Worm (Caenorhabditis elegans) whole organism, L1 larva: ENCODE results near the gene W08E12.5.
A peak's percentile ranks its signal among the peaks of the same experiment; 100 is the strongest.

Experiments used
- F16B12.6 ChIP-seq: fragments of 150-350 bp; optimal IDR thresholded peaks from 2 replicates; lab custom pipeline; 2014; ENCODE audit warnings: missing biosample characterization, missing genetic modification characterization
- Y116A8C.19 ChIP-seq: sonication (generic microtip); optimal IDR thresholded peaks from 2 replicates; lab custom pipeline; 2016; ENCODE audit warnings: missing compliant biosample characterization, missing genetic modification characterization, borderline replicate concordance
- alr-1 ChIP-seq: fragments of 200-800 bp; sonication (Bioruptor generic); optimal IDR thresholded peaks from 2 replicates; lab custom pipeline; 2018; ENCODE audit warnings: borderline replicate concordance, mild to moderate bottlenecking, missing genetic modification characterization, missing compliant biosample characterization
- aly-2 ChIP-seq: fragments of 150-350 bp; optimal IDR thresholded peaks from 2 replicates; lab custom pipeline; 2014; ENCODE audit warnings: missing biosample characterization, missing genetic modification characterization
- ama-1 ChIP-seq: fragments of 150-350 bp; optimal IDR thresholded peaks from 2 replicates; lab custom pipeline; 2014
- ceh-63 ChIP-seq: fragments of 200-800 bp; sonication (Bioruptor generic); optimal IDR thresholded peaks from 2 replicates; lab custom pipeline; 2018; ENCODE audit warnings: mild to moderate bottlenecking, missing genetic modification characterization, missing compliant biosample characterization
- ceh-8 ChIP-seq: fragments of 200-800 bp; sonication (Bioruptor generic); optimal IDR thresholded peaks from 2 replicates; lab custom pipeline; 2018; ENCODE audit warnings: mild to moderate bottlenecking, missing genetic modification characterization, moderate library complexity, missing compliant biosample characterization
- ceh-82 ChIP-seq, 3 experiments: fragments of 150-350 bp in 1 of 3; sonication (generic microtip) in 2 of 3; optimal IDR thresholded peaks; 2 replicates each; lab custom pipeline; 2014 to 2017; ENCODE audit warnings: missing biosample characterization in 3 of 3, missing genetic modification characterization in 3 of 3
- ceh-90 ChIP-seq: sonication (generic microtip); optimal IDR thresholded peaks from 2 replicates; lab custom pipeline; 2016; ENCODE audit warnings: missing genetic modification characterization, missing compliant biosample characterization
- ces-1 ChIP-seq: fragments of 150-350 bp; optimal IDR thresholded peaks from 2 replicates; lab custom pipeline; 2014; ENCODE audit warnings: missing biosample characterization, missing genetic modification reagents, missing genetic modification characterization
- dsc-1 ChIP-seq: sonication (generic microtip); optimal IDR thresholded peaks from 2 replicates; lab custom pipeline; 2016; ENCODE audit warnings: mild to moderate bottlenecking, missing genetic modification characterization, missing compliant biosample characterization
- efl-1 ChIP-seq, 4 experiments: fragments of 150-350 bp; optimal IDR thresholded peaks in 3 of 4; peaks in 1 of 4; 1 replicate in 1 of 4; 2 replicates in 3 of 4; lab custom pipeline; 2014; ENCODE audit warnings: missing biosample characterization in 2 of 4, missing genetic modification characterization in 2 of 4, missing genetic modification reagents in 2 of 4
- efl-3 ChIP-seq: fragments of 200-800 bp; sonication (Bioruptor generic); optimal IDR thresholded peaks from 2 replicates; lab custom pipeline; 2018; ENCODE audit warnings: mild to moderate bottlenecking, missing genetic modification characterization, missing compliant biosample characterization
- egl-27 ChIP-seq, 2 experiments: fragments of 150-350 bp in 1 of 2; sonication (generic microtip); optimal IDR thresholded peaks; 3 replicates each; lab custom pipeline; 2017 to 2018; ENCODE audit warnings: missing biosample characterization in 2 of 2, missing genetic modification characterization in 2 of 2, missing genetic modification reagents in 2 of 2
- elt-2 ChIP-seq: sonication (generic microtip); optimal IDR thresholded peaks from 2 replicates; lab custom pipeline; 2016; ENCODE audit warnings: missing genetic modification characterization, mild to moderate bottlenecking, inconsistent platforms, missing compliant biosample characterization, missing genetic modification reagents
- elt-3 ChIP-seq, 6 experiments: fragments of 150-350 bp in 1 of 6; sonication (generic microtip); optimal IDR thresholded peaks; 2 replicates each; lab custom pipeline; 2017 to 2018; ENCODE audit warnings: missing biosample characterization in 6 of 6, missing genetic modification characterization in 6 of 6, inconsistent platforms in 1 of 6
- ets-5 ChIP-seq: fragments of 200-800 bp; sonication (Bioruptor generic); IDR thresholded peaks from 2 replicates; pipeline ENCODE4 v1.3.6; 2022; ENCODE audit warnings: missing genetic modification characterization, missing compliant biosample characterization
- hlh-17 ChIP-seq: fragments of 200-800 bp; sonication (Bioruptor generic); optimal IDR thresholded peaks from 2 replicates; lab custom pipeline; 2018; ENCODE audit warnings: missing genetic modification characterization, mild to moderate bottlenecking, missing compliant biosample characterization, moderate library complexity, borderline replicate concordance
- hpl-2 ChIP-seq: fragments of 150-350 bp; optimal IDR thresholded peaks from 2 replicates; lab custom pipeline; 2014; ENCODE audit warnings: missing biosample characterization, missing genetic modification reagents, missing genetic modification characterization
- lin-14 ChIP-seq: fragments of 200-800 bp; sonication (Bioruptor generic); optimal IDR thresholded peaks from 2 replicates; lab custom pipeline; 2018; ENCODE audit warnings: mild to moderate bottlenecking, missing genetic modification characterization, moderate library complexity, missing compliant biosample characterization
- lin-35 ChIP-seq, 2 experiments: fragments of 150-350 bp; optimal IDR thresholded peaks; 2 replicates each; lab custom pipeline; 2014; ENCODE audit warnings: missing biosample characterization in 2 of 2, missing genetic modification characterization in 2 of 2, missing genetic modification reagents in 2 of 2
- lsy-2 ChIP-seq, 2 experiments: fragments of 150-350 bp; optimal IDR thresholded peaks; 2 replicates each; lab custom pipeline; 2014; ENCODE audit warnings: missing biosample characterization in 2 of 2, missing genetic modification characterization in 2 of 2
- mab-9 ChIP-seq: fragments of 200-800 bp; sonication (Bioruptor generic); IDR thresholded peaks from 2 replicates; pipeline ENCODE4 v1.3.6; 2022; ENCODE audit warnings: missing genetic modification reagents, missing genetic modification characterization, missing compliant biosample characterization
- nhr-11 ChIP-seq: fragments of 150-350 bp; optimal IDR thresholded peaks from 2 replicates; lab custom pipeline; 2014; ENCODE audit warnings: missing biosample characterization, missing genetic modification characterization
- nhr-12 ChIP-seq: sonication (generic microtip); optimal IDR thresholded peaks from 2 replicates; lab custom pipeline; 2017; ENCODE audit warnings: missing biosample characterization, missing genetic modification characterization
- nhr-19 ChIP-seq: fragments of 200-800 bp; sonication (Bioruptor generic); conservative IDR thresholded peaks from 2 replicates; pipeline ENCODE4 v1.3.6; 2022; ENCODE audit warnings: missing genetic modification characterization, missing compliant biosample characterization
- nhr-237 ChIP-seq: fragments of 150-350 bp; optimal IDR thresholded peaks from 2 replicates; lab custom pipeline; 2014; ENCODE audit warnings: missing biosample characterization, missing genetic modification characterization
- nhr-28 ChIP-seq: fragments of 150-350 bp; optimal IDR thresholded peaks from 2 replicates; lab custom pipeline; 2014; ENCODE audit warnings: missing biosample characterization, missing genetic modification characterization
- nhr-47 ChIP-seq: sonication (generic microtip); optimal IDR thresholded peaks from 2 replicates; lab custom pipeline; 2016; ENCODE audit warnings: mild to moderate bottlenecking, missing genetic modification characterization, moderate library complexity, missing compliant biosample characterization
- nhr-71 ChIP-seq: sonication (generic microtip); optimal IDR thresholded peaks from 2 replicates; lab custom pipeline; 2016; ENCODE audit warnings: mild to moderate bottlenecking, missing genetic modification characterization, moderate library complexity, missing compliant biosample characterization
- nhr-77 ChIP-seq: fragments of 150-350 bp; optimal IDR thresholded peaks from 2 replicates; lab custom pipeline; 2014; ENCODE audit warnings: missing biosample characterization, missing genetic modification characterization
- nhr-84 ChIP-seq: sonication (generic microtip); optimal IDR thresholded peaks from 2 replicates; lab custom pipeline; 2017; ENCODE audit warnings: missing biosample characterization, missing genetic modification characterization
- nhr-85 ChIP-seq: sonication (generic microtip); peaks from one replicate; lab custom pipeline; 2016; ENCODE audit warnings: missing genetic modification characterization, inconsistent platforms, missing compliant biosample characterization
- pag-3 ChIP-seq: sonication (generic microtip); optimal IDR thresholded peaks from 2 replicates; lab custom pipeline; 2017; ENCODE audit warnings: missing genetic modification characterization, mild to moderate bottlenecking, missing compliant biosample characterization, antibody characterized with exemption, borderline replicate concordance; ENCODE audit not compliant: insufficient read depth
- pqm-1 ChIP-seq: sonication (generic microtip); optimal IDR thresholded peaks from 3 replicates; lab custom pipeline; 2017; ENCODE audit warnings: missing biosample characterization, missing genetic modification characterization
- snu-23 ChIP-seq: sonication (generic microtip); optimal IDR thresholded peaks from 2 replicates; lab custom pipeline; 2016; ENCODE audit warnings: missing genetic modification characterization, missing compliant biosample characterization
- sox-4 ChIP-seq: sonication (generic microtip); optimal IDR thresholded peaks from 2 replicates; lab custom pipeline; 2016; ENCODE audit warnings: missing genetic modification characterization, missing compliant biosample characterization
- swsn-7 ChIP-seq: sonication (generic microtip); optimal IDR thresholded peaks from 2 replicates; lab custom pipeline; 2016; ENCODE audit warnings: missing genetic modification characterization, missing compliant biosample characterization
- tbx-2 ChIP-seq: sonication (generic microtip); optimal IDR thresholded peaks from 2 replicates; lab custom pipeline; 2016; ENCODE audit warnings: missing genetic modification characterization, missing compliant biosample characterization
- tlp-1 ChIP-seq: fragments of 150-350 bp; optimal IDR thresholded peaks from 2 replicates; lab custom pipeline; 2014; ENCODE audit warnings: missing biosample characterization, missing genetic modification characterization
- unc-30 ChIP-seq: sonication (generic microtip); optimal IDR thresholded peaks from 2 replicates; lab custom pipeline; 2017; ENCODE audit warnings: missing biosample characterization, missing genetic modification characterization
- unc-98 ChIP-seq: fragments of 200-800 bp; sonication (Bioruptor generic); IDR thresholded peaks from 2 replicates; pipeline ENCODE4 v1.3.6; 2022; ENCODE audit warnings: missing genetic modification characterization, missing compliant biosample characterization
- zip-4 ChIP-seq: fragments of 200-800 bp; sonication (Bioruptor generic); optimal IDR thresholded peaks from 2 replicates; lab custom pipeline; 2018; ENCODE audit warnings: mild to moderate bottlenecking, missing genetic modification characterization, moderate library complexity, missing compliant biosample characterization
- ztf-11 ChIP-seq, 2 experiments: sonication (generic microtip); optimal IDR thresholded peaks; 2 replicates each; lab custom pipeline; 2016 to 2017; ENCODE audit warnings: missing genetic modification characterization in 2 of 2, missing biosample characterization in 1 of 2, missing compliant biosample characterization in 1 of 2
- ztf-4 ChIP-seq: fragments of 150-350 bp; optimal IDR thresholded peaks from 2 replicates; lab custom pipeline; 2014; ENCODE audit warnings: missing biosample characterization, missing genetic modification characterization

W08E12.5 gene

DNA sequence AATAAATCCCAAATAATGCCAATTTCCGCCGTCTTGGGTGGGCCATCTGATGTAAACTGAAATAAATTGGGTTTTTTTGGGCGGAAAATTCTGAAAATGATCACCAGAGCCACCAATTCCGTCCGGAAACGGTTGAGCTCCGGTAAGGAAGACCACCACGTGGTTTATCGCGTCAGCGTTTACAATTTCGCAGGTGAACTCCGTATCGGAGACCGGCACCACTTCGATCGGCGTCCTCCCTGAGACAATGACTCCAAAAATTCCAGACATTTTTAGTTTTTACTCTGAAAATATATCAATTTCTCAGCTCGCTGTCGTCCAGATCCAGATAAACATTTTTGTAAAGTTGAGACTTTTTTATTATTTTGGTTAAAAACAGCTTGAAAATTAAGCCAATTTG is 36.0 kb downstream of the W08E12.5 start, which contains the start of gene F42A6.6:
Gene F42A6.6 (minus strand): TSS at position 289 of the 400 bp plus-strand sequence.
- peak; percentile 88 for TF ChIP-seq ama-1 (lab: Kevin White, UChicago)
- no peak for TF ChIP-seq ces-1 (GFP tag; lab: Kevin White, UChicago)
- peak; percentile 5 for TF ChIP-seq tbx-2 (tag; lab: Kevin White, UChicago)
- TF ChIP-seq lsy-2 (tag; optimal IDR thresholded peaks at IDR 0.05; lab: Kevin White, UChicago): peak in 1 of 2 experiments; percentile 13
- TF ChIP-seq hpl-2 (GFP tag; lab: Kevin White, UChicago): no peak
- no peak for TF ChIP-seq pag-3 (tag; lab: Kevin White, UChicago)
- peak; percentile 8 for TF ChIP-seq ztf-4 (tag; lab: Kevin White, UChicago)
- TF ChIP-seq nhr-71 (tag; lab: Kevin White, UChicago): peak; percentile 40
- TF ChIP-seq lin-35 (GFP tag; optimal IDR thresholded peaks at IDR 0.05; lab: Kevin White, UChicago): peak in 1 of 2 experiments; percentile 29
- TF ChIP-seq swsn-7 (tag; lab: Kevin White, UChicago): peak; percentile 6
- no peak for TF ChIP-seq F16B12.6 (tag; lab: Kevin White, UChicago)
- no peak for TF ChIP-seq egl-27 (tag; optimal IDR thresholded peaks at IDR 0.05; lab: Kevin White, UChicago)
- no peak for TF ChIP-seq unc-30 (tag; lab: Kevin White, UChicago)
- TF ChIP-seq mab-9 (GFP tag; lab: Robert Waterston, UW): no peak
- peak; percentile 18 for TF ChIP-seq snu-23
- peak; percentile 8 to 35 for TF ChIP-seq efl-1 (optimal IDR thresholded peaks at IDR 0.05; lab: Kevin White, UChicago)
- TF ChIP-seq efl-1 (GFP tag; optimal IDR thresholded peaks at IDR 0.05 in 1 of 2; lab: Kevin White, UChicago): peak in 1 of 2 experiments; percentile 71
- no peak for TF ChIP-seq sox-4 (tag; lab: Kevin White, UChicago)
- peak; percentile 47 for TF ChIP-seq aly-2
- TF ChIP-seq ceh-90 (tag; lab: Kevin White, UChicago): no peak
- TF ChIP-seq elt-2 (tag; lab: Kevin White, UChicago): peak; percentile 6
- TF ChIP-seq elt-3 (tag; optimal IDR thresholded peaks at IDR 0.05; lab: Kevin White, UChicago): no peak
- peak; percentile 22 for TF ChIP-seq nhr-47 (tag; lab: Kevin White, UChicago)
- no peak for TF ChIP-seq alr-1 (tag; lab: Kevin White, UChicago)
- TF ChIP-seq nhr-237 (tag; lab: Kevin White, UChicago): no peak
- no peak for TF ChIP-seq ets-5 (GFP tag; lab: Robert Waterston, UW)
- TF ChIP-seq nhr-85 (tag; lab: Kevin White, UChicago): peak; percentile 64
- 0 out of 2 replicates have a peak, but pooled peaks have one; percentile 13 for TF ChIP-seq nhr-19
- TF ChIP-seq Y116A8C.19: no peak
- no peak for TF ChIP-seq tlp-1 (tag; lab: Kevin White, UChicago)

DNA sequence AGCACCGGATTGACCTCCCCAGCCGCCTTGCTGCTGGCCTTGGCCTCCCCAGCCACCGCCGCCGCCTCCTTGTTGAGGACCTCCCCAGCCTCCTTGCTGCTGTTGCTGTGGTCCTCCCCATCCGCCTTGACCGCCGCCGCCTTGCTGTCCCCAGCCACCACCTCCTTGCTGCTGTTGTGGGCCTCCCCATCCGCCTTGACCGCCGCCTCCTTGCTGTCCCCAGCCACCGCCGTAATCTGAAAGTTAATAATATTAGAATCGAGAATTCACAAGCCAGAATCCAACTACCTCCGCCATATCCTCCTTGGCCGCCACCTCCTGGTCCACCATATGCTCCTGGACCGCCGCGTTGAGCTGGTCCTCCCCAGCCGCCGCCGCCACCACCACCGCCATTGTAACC is 36.7 kb downstream of the W08E12.5 start:
- peak; percentile 89 for TF ChIP-seq ceh-8 (GFP tag; lab: Kevin White, UChicago)
- TF ChIP-seq dsc-1 (tag; lab: Kevin White, UChicago): no peak

DNA sequence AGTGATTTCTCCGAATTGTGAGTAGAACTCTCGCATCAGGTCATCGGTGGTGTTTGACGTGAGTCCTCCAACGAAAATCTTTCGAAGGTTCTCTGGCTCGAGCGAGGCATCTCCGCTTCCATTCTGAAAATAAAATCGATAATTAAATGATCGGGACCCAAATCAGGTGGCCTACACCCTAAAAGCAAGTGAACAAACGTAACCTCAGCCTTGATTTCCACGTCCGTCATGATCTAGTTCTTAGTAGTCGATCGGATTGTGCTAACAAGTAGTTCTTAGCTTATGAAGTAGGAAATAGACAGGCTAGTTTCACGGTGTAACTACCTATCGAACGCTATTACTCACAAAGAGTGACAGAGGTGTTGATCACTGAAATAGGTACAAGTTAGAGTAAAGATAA is 37.6 kb downstream of the W08E12.5 start:
- no peak for TF ChIP-seq efl-1 (optimal IDR thresholded peaks at IDR 0.05; lab: Kevin White, UChicago)
- TF ChIP-seq efl-1 (GFP tag; optimal IDR thresholded peaks at IDR 0.05 in 1 of 2; lab: Kevin White, UChicago): peak in 1 of 2 experiments; percentile 81
- TF ChIP-seq dsc-1 (tag; lab: Kevin White, UChicago): no peak
- TF ChIP-seq, all 84 proteins: peak for 1

DNA sequence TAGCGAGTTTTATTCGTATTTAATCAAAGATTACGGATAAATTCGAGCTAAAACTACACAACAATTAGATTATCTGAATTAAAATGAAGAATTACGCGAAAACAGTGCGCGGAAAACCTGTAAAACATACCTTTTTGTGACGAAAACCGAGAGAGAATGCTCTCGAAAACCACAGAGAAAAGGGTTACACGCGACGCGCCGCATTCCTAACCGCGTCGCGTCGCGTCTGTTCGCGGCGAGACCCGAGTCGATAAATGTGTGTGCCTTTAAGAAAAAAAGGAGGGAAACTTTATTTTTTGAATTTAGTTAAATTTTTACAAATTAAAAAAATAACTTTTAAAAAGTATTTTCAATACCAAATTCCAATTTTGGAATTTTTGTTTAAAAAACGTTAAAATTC is 38.1 kb downstream of the W08E12.5 start, which contains the start of gene hrpa-1:
Gene hrpa-1 (minus strand): TSS at position 192 of the 400 bp plus-strand sequence.
- TF ChIP-seq unc-98 (GFP tag; lab: Robert Waterston, UW) (no peak), lin-35 (GFP tag; optimal IDR thresholded peaks at IDR 0.05; lab: Kevin White, UChicago) (peak; percentile 96 to 97), nhr-85 (tag; lab: Kevin White, UChicago) (peak; percentile 87), nhr-84 (tag; lab: Kevin White, UChicago) (no peak), ama-1 (lab: Kevin White, UChicago) (no peak), ceh-82 (tag; optimal IDR thresholded peaks at IDR 0.05; lab: Kevin White, UChicago) (peak; percentile 86 to 95 (median 87)), nhr-237 (tag; lab: Kevin White, UChicago) (peak; percentile 40), tbx-2 (tag; lab: Kevin White, UChicago) (peak; percentile 88), lin-14 (GFP tag; lab: Kevin White, UChicago) (peak; percentile 87), hlh-17 (GFP tag; lab: Kevin White, UChicago) (no peak), nhr-11 (tag; lab: Kevin White, UChicago) (peak; percentile 23), ceh-63 (GFP tag; lab: Kevin White, UChicago) (no peak), nhr-77 (tag; lab: Kevin White, UChicago) (peak; percentile 73), tlp-1 (tag; lab: Kevin White, UChicago) (no peak), zip-4 (GFP tag; lab: Kevin White, UChicago) (peak; percentile 12), pqm-1 (no peak), lsy-2 (tag; optimal IDR thresholded peaks at IDR 0.05; lab: Kevin White, UChicago) (peak; percentile 94 to 97), ztf-11 (tag; optimal IDR thresholded peaks at IDR 0.05; lab: Kevin White, UChicago) (peak in 1 of 2 experiments; percentile 69), efl-3 (GFP tag; lab: Kevin White, UChicago) (no peak), nhr-28 (tag; lab: Kevin White, UChicago) (no peak), nhr-12 (tag; lab: Kevin White, UChicago) (no peak), ztf-4 (tag; lab: Kevin White, UChicago) (peak; percentile 26)
